Fruit fly (Drosophila melanogaster) whole organism, wandering third instar larva: ENCODE data around the gene Hrb27C.

ENCODE experiments used
- CG32264 ChIP-seq: fragments of 200-800 bp; sonication (Bioruptor generic); optimal IDR thresholded peaks from 2 replicates; lab custom pipeline; 2016; ENCODE audit warnings: missing biosample characterization, missing genetic modification characterization
- CG9705 ChIP-seq: fragments of 200-800 bp; sonication (Bioruptor generic); optimal IDR thresholded peaks from 2 replicates; lab custom pipeline; 2018; ENCODE audit warnings: missing biosample characterization, mild to moderate bottlenecking, missing genetic modification characterization
- CrebA ChIP-seq: fragments of 200-800 bp; sonication (Bioruptor generic); optimal IDR thresholded peaks from 2 replicates; lab custom pipeline; 2016; ENCODE audit warnings: missing biosample characterization, mild to moderate bottlenecking, missing genetic modification characterization, borderline replicate concordance
- Dfd ChIP-seq: fragments of >200 bp; optimal IDR thresholded peaks from 2 replicates; lab custom pipeline; 2017; ENCODE audit warnings: missing biosample characterization, missing genetic modification characterization
- Dif ChIP-seq: fragments of 200-275, 200-300 bp; sonication (Bioruptor generic); optimal IDR thresholded peaks from 2 replicates; lab custom pipeline; 2018; ENCODE audit warnings: missing biosample characterization, missing genetic modification characterization; ENCODE audit not compliant: partially characterized antibody
- GATAd ChIP-seq: sonication (Bioruptor generic); optimal IDR thresholded peaks from 2 replicates; lab custom pipeline; 2016; ENCODE audit warnings: missing biosample characterization, missing genetic modification characterization
- HLH106 ChIP-seq: fragments of 200-800 bp; optimal IDR thresholded peaks from 3 replicates; lab custom pipeline; 2019; ENCODE audit warnings: missing biosample characterization, mild to moderate bottlenecking, missing genetic modification characterization, moderate library complexity
- Myc ChIP-seq: fragments of >200 bp; optimal IDR thresholded peaks from 2 replicates; lab custom pipeline; 2017
- OdsH ChIP-seq: fragments of 200-800 bp; sonication (Bioruptor generic); optimal IDR thresholded peaks from 2 replicates; lab custom pipeline; 2016; ENCODE audit warnings: missing biosample characterization, mild to moderate bottlenecking, missing genetic modification characterization
- Rel ChIP-seq, 2 experiments: fragments of 200-800 bp; sonication (Bioruptor generic) in 1 of 2; optimal IDR thresholded peaks; 2 replicates in 1 of 2; 3 replicates in 1 of 2; lab custom pipeline; 2016 to 2019; ENCODE audit warnings: mild to moderate bottlenecking in 2 of 2, missing biosample characterization in 2 of 2, missing genetic modification characterization in 2 of 2, moderate library complexity in 1 of 2
- Sp1 ChIP-seq: fragments of 200-800 bp; sonication (Bioruptor generic); optimal IDR thresholded peaks from 3 replicates; lab custom pipeline; 2019; ENCODE audit warnings: missing biosample characterization, mild to moderate bottlenecking, missing genetic modification characterization, moderate library complexity
- Vsx2 ChIP-seq: fragments of 200-300, 225-300 bp; sonication (Bioruptor generic); optimal IDR thresholded peaks from 2 replicates; lab custom pipeline; 2018; ENCODE audit warnings: missing biosample characterization, missing genetic modification characterization; ENCODE audit not compliant: partially characterized antibody
- br ChIP-seq: fragments of 200-800 bp; sonication (Bioruptor generic); optimal IDR thresholded peaks from 2 replicates; lab custom pipeline; 2016; ENCODE audit warnings: missing biosample characterization, missing genetic modification characterization
- dsf ChIP-seq: sonication (Bioruptor generic); optimal IDR thresholded peaks from 2 replicates; lab custom pipeline; 2016; ENCODE audit warnings: missing biosample characterization, missing genetic modification characterization, borderline replicate concordance
- ey ChIP-seq: fragments of 200-800 bp; sonication (Bioruptor generic); optimal IDR thresholded peaks from 2 replicates; lab custom pipeline; 2016; ENCODE audit warnings: missing biosample characterization, missing genetic modification characterization
- foxo ChIP-seq, 2 experiments: fragments of 200-800 bp; sonication (Bioruptor generic); optimal IDR thresholded peaks; 2 replicates in 1 of 2; 3 replicates in 1 of 2; lab custom pipeline; 2016 to 2017; ENCODE audit warnings: missing biosample characterization in 2 of 2, missing genetic modification characterization in 2 of 2
- fru ChIP-seq: fragments of 200-800 bp; sonication (Bioruptor generic); optimal IDR thresholded peaks from 3 replicates; lab custom pipeline; 2016; ENCODE audit warnings: missing biosample characterization, mild to moderate bottlenecking, missing genetic modification characterization
- h ChIP-seq: fragments of 200-800 bp; sonication (Bioruptor generic); optimal IDR thresholded peaks from 3 replicates; lab custom pipeline; 2016; ENCODE audit warnings: missing biosample characterization, mild to moderate bottlenecking, missing genetic modification characterization
- lola ChIP-seq: fragments of >200 bp; optimal IDR thresholded peaks from 2 replicates; lab custom pipeline; 2017; ENCODE audit warnings: missing biosample characterization, missing genetic modification characterization
- pan ChIP-seq: fragments of >200 bp; optimal IDR thresholded peaks from 2 replicates; lab custom pipeline; 2017
- psq ChIP-seq: fragments of 200-800 bp; sonication (Bioruptor generic); optimal IDR thresholded peaks from 3 replicates; lab custom pipeline; 2017; ENCODE audit warnings: missing biosample characterization, mild to moderate bottlenecking, missing genetic modification characterization, moderate library complexity
- sage ChIP-seq: fragments of 200-800 bp; sonication (Bioruptor generic); optimal IDR thresholded peaks from 2 replicates; lab custom pipeline; 2016; ENCODE audit warnings: missing biosample characterization, mild to moderate bottlenecking, missing genetic modification characterization
- sv ChIP-seq: fragments of 200-800 bp; sonication (Bioruptor generic); optimal IDR thresholded peaks from 3 replicates; lab custom pipeline; 2016; ENCODE audit warnings: missing biosample characterization, missing genetic modification characterization
- tai ChIP-seq: sonication (Bioruptor generic); optimal IDR thresholded peaks from 2 replicates; lab custom pipeline; 2016; ENCODE audit warnings: missing biosample characterization, missing genetic modification characterization
- usp ChIP-seq: fragments of >200 bp; optimal IDR thresholded peaks from 2 replicates; lab custom pipeline; 2017; ENCODE audit warnings: missing biosample characterization, missing genetic modification characterization
- woc ChIP-seq: sonication (Bioruptor generic); optimal IDR thresholded peaks from 2 replicates; lab custom pipeline; 2016; ENCODE audit warnings: missing biosample characterization, mild to moderate bottlenecking, missing genetic modification characterization

Gene Hrb27C

DNA sequence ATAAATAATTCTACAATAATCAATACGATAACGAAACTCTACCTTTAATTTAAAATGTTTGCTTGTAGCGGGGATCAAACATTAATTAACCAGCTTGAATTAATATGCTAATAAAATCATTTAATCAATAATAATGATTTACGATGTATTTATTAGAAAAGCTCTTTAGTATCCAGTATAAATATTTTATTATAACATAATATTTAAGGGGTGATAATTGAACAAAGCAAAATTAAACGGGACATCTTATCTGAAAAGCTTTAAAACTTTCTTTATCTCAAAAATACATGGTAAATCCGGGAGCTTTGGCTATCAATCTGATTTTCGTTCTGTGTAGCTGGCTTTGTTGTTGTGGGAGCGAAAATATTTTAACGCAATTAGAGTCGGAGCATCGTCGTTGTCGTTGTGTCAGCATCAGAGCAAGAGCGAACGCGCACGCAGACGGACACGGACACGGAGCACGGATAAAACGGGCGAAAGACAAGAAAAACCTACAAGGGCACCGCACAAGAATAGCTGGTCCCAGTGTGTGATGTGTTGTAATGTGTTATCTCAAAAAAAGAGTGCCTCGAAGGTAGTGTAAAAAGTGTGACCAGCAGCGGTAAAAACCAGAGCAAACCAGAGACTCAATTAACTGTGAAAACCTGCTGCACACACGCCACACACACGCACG lies 45.8 kb upstream of the Hrb27C start, which contains the start of gene Nlg2:
Nlg2 (plus strand) TSS at position 375 of the 673 bp plus-strand sequence.
- TF ChIP-seq br (GFP tag; lab: Kevin White, UChicago) = no peak
- TF ChIP-seq Sp1 (GFP tag; lab: Kevin White, UChicago) = peak; percentile 10
- TF ChIP-seq sv (GFP tag; lab: Kevin White, UChicago) = peak; percentile 1
- TF ChIP-seq HLH106 = peak; percentile 20
- TF ChIP-seq tai (GFP tag; lab: Kevin White, UChicago) = no peak
- no peak for TF ChIP-seq Dif
- no peak for TF ChIP-seq Myc (lab: Kevin White, UChicago)
- TF ChIP-seq, all 38 proteins: peak for 3

DNA sequence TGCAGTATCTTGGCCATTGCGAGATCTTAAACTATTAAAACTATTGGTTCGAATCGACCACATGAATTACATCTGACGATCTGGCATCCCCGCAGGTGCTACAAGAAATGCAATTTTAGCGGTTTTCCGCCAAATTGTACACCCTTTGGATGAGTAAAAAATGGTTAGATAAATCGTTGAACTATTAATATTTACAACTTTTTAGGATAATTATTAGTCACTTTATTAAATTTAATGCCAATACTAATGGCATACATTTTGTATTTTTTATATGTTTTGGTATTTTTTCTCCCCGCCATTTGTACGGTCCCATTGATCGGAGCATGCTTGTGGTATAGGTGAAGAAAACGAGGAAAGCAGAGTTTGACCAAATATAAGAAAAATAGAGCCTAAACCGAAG lies 12.7 kb upstream of the Hrb27C start, which contains the start of the genes Polr1F and Rat1:
Polr1F (minus strand) TSS at position 84 of the 400 bp plus-strand sequence.
Rat1 (plus strand) TSS at position 323 of the 400 bp plus-strand sequence.
- TF ChIP-seq ey (GFP tag; lab: Kevin White, UChicago) = peak; percentile 30
- peak; percentile 13 for TF ChIP-seq psq
- TF ChIP-seq usp (GFP tag; lab: Kevin White, UChicago) = no peak
- peak; percentile 89 for TF ChIP-seq Myc (lab: Kevin White, UChicago)
- peak; percentile 43 for TF ChIP-seq sv (GFP tag; lab: Kevin White, UChicago)

DNA sequence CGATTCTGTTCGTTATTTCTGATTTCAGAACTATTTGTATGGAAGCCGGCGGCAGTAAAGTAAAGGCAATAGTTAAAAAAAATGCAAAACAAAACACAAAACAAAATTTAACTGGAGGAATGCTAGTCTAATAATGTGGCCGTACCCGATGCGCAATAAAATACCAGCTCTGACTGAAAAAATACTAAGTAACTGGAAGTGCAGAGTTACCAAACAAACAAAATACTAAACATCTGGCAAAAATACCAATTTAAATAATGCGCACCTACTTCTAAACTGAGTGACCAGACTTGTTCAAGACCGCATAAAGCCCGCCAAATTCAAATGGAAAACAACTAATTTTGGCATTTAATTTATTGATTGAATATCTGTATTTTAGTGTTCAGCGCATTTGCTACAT lies 6.5 kb upstream of the Hrb27C start, which contains the start of gene Wee1:
Wee1 (minus strand) TSS at position 175 of the 400 bp plus-strand sequence.
- TF ChIP-seq br (GFP tag; lab: Kevin White, UChicago) (no peak), GATAd (no peak), foxo (GFP tag; optimal IDR thresholded peaks at IDR 0.05; lab: Kevin White, UChicago) (no peak), sage (GFP tag; lab: Kevin White, UChicago) (no peak), dsf (GFP tag; lab: Kevin White, UChicago) (no peak), psq (no peak)

DNA sequence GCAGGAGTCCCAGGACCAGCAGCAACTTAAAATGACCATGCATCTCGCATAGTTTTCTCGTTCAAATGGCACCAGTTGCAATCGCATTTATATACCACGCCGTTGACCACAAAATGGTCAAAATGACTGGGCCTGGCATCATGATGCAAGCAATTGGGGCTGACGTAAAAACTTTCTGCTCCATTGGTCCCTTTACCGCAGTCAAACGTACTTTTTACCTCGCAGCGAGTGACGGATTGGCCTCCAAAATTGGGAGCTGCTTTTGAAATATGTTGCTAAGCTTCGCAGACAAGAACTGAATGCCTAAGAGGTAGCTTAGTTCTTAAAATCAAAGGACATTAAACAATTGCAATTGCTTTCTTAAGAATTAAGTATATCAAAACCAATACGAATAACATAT lies 4.2 kb upstream of the Hrb27C start, which contains the start of gene CG32829:
CG32829 (minus strand) TSS at position 101 of the 400 bp plus-strand sequence.
- TF ChIP-seq CG32264 (GFP tag; lab: Kevin White, UChicago) (no peak), Dif (no peak), h (GFP tag; lab: Kevin White, UChicago) (no peak), CG9705 (no peak), ey (GFP tag; lab: Kevin White, UChicago) (no peak), HLH106 (no peak), foxo (GFP tag; optimal IDR thresholded peaks at IDR 0.05; lab: Kevin White, UChicago) (no peak), psq (no peak), lola (GFP tag; lab: Kevin White, UChicago) (no peak), CrebA (GFP tag; lab: Kevin White, UChicago) (no peak), dsf (GFP tag; lab: Kevin White, UChicago) (no peak), Dfd (GFP tag; lab: Kevin White, UChicago) (no peak)

DNA sequence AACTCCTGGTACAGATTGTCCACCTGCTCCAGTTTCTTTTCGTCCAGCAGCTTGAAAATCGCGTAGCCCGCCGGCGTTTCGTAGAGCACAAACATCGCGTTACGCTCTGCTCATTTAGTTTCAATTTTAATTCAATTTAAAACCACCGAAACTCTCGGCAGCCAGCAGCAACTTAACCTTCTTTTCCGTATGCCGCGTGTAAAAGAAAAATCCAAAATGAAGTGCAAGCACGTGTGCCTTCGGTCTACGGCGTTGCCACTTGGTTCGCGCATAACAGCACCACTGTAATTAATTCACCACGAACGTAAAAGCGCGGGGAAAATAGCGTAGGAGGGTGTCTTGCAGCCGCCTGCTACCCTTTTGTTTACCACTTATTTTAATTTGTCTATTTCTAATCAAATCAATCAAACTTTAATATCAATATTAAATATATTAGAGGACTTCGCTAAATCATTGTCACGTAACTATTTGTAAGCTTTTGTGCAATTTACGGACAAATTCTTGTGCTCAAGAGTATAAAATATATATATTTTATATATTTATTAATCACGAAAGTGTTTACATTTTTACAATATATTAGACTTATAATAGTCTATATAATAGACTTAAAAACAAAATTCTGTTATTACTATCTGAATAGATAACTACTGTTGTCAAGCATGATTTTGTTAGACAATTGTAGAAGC lies 1.8 kb upstream of the Hrb27C start, which contains the start of gene nop5:
nop5 (minus strand) TSS at position 227 of the 686 bp plus-strand sequence.
- TF ChIP-seq HLH106 (peak; percentile 82), pan (peak; percentile 87), Rel (GFP tag; optimal IDR thresholded peaks at IDR 0.05; lab: Kevin White, UChicago) (no peak), Rel (tag; optimal IDR thresholded peaks at IDR 0.05; lab: Kevin White, UChicago) (peak; percentile 24), foxo (GFP tag; optimal IDR thresholded peaks at IDR 0.05; lab: Kevin White, UChicago) (no peak), CG9705 (peak; percentile 28), Sp1 (GFP tag; lab: Kevin White, UChicago) (peak; percentile 80), woc (GFP tag; lab: Kevin White, UChicago) (peak; percentile 55), Myc (lab: Kevin White, UChicago) (peak; percentile 60), fru (GFP tag; lab: Kevin White, UChicago) (no peak), OdsH (peak; percentile 51), Vsx2 (GFP tag; lab: Kevin White, UChicago) (no peak), psq (peak; percentile 69)
